Fruit fly (Drosophila melanogaster) whole organism: Measurements from ENCODE around the gene sdk.

Experiments
- CG8478 ChIP-seq: fragments of >200 bp; optimal IDR thresholded peaks from 2 replicates; lab custom pipeline; 2018; ENCODE audit warnings: inconsistent platforms
- Dll ChIP-seq: fragments of >200 bp; optimal IDR thresholded peaks from 2 replicates; lab custom pipeline; 2017
- EcR ChIP-seq, 2 experiments: fragments of >200 bp; optimal IDR thresholded peaks; 2 replicates each; lab custom pipeline; 2017; ENCODE audit warnings: missing biosample characterization in 2 of 2, missing genetic modification characterization in 2 of 2, missing genetic modification reagents in 2 of 2
- pan ChIP-seq: fragments of >200 bp; optimal IDR thresholded peaks from 2 replicates; lab custom pipeline; 2017
- psq ChIP-seq: fragments of >200 bp; optimal IDR thresholded peaks from 2 replicates; lab custom pipeline; 2017
- usp ChIP-seq: fragments of >200 bp; optimal IDR thresholded peaks from 2 replicates; lab custom pipeline; 2017; ENCODE audit warnings: missing biosample characterization, missing genetic modification characterization, mixed read lengths

The sdk gene

dm6 chrX:790039-790597 lies 103.5 kb downstream of the sdk start, which contains the start of gene CG13360:
Gene CG13360, minus strand, starts transcription at chrX:790089.
- TF ChIP-seq EcR (GFP tag; optimal IDR thresholded peaks at IDR 0.05; lab: Kevin White, UChicago) = no peak
- TF ChIP-seq psq (lab: Kevin White, UChicago) = no peak
- no peak for TF ChIP-seq usp
- no peak for TF ChIP-seq Dll (lab: Kevin White, UChicago)
- TF ChIP-seq CG8478 (lab: Kevin White, UChicago) = no peak
- TF ChIP-seq pan (lab: Kevin White, UChicago) = no peak

DNA sequence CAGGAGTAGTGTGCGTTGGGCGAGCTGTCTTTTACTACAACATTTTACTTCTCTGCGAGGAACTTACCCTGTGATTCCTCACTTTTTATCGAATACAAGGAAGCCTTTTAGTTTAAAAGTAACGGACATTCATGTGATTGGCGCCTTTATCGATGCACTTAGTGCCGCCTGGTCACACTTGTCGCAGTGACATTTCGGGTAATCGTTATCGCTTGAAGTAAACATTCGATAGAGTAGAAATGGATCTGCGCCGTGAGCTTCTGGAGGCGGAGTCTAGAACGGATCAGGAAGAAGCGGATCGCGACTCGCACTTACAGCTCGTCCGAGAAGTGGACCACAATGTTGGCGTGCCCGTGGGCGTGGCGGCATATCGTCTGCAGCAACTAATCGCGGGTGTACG lies 106.3 kb downstream of the sdk start, which contains the start of gene CG16989:
Gene CG16989 (plus strand): TSS at position 225 of the 400 bp plus-strand sequence.
- no peak for TF ChIP-seq usp
- TF ChIP-seq psq (lab: Kevin White, UChicago) = no peak
- no peak for TF ChIP-seq EcR (GFP tag; optimal IDR thresholded peaks at IDR 0.05; lab: Kevin White, UChicago)
- no peak for TF ChIP-seq CG8478 (lab: Kevin White, UChicago)
- TF ChIP-seq Dll (lab: Kevin White, UChicago) = no peak
- TF ChIP-seq pan (lab: Kevin White, UChicago) = no peak

- TF ChIP-seq EcR (GFP tag; optimal IDR thresholded peaks at IDR 0.05; lab: Kevin White, UChicago) (no peak), psq (lab: Kevin White, UChicago) (no peak), pan (lab: Kevin White, UChicago) (no peak), CG8478 (lab: Kevin White, UChicago) (no peak), Dll (lab: Kevin White, UChicago) (no peak), usp (no peak)
Observed at dm6 chrX:796397-796989, 109.9 kb downstream of the sdk start.
